Fruit fly (Drosophila melanogaster): ENCODE measurements around the gene Dok.

Dok gene

dm6 chrX:7377840-7378239 lies 53.8 kb downstream of the Dok start, which contains the start of gene CheA7a:
CheA7a (plus strand) TSS chrX:7378140.
- TF ChIP-seq CG7101 (tag; optimal IDR thresholded peaks at IDR 0.05), result no peak
- TF ChIP-seq bab1 (GFP tag; optimal IDR thresholded peaks at IDR 0.05), result no peak
- no peak for TF ChIP-seq CG14711 (tag; optimal IDR thresholded peaks at IDR 0.05)
- no peak for TF ChIP-seq CG1620 (GFP tag; optimal IDR thresholded peaks at IDR 0.05)
- no peak for TF ChIP-seq Clk (GFP tag; optimal IDR thresholded peaks at IDR 0.05)
- TF ChIP-seq CG12768 (GFP tag; optimal IDR thresholded peaks at IDR 0.05), result no peak
- no peak for TF ChIP-seq Crg-1 (GFP tag; optimal IDR thresholded peaks at IDR 0.05)
- TF ChIP-seq toe (GFP tag; optimal IDR thresholded peaks at IDR 0.05), result no peak
- TF ChIP-seq Mnt (GFP tag; optimal IDR thresholded peaks at IDR 0.05), result no peak
- TF ChIP-seq CG5204 (GFP tag; optimal IDR thresholded peaks at IDR 0.05), result no peak
- TF ChIP-seq CG11617 (GFP tag; optimal IDR thresholded peaks at IDR 0.05), result no peak
- no peak for TF ChIP-seq ovo (GFP tag; optimal IDR thresholded peaks at IDR 0.05)
- TF ChIP-seq pad (GFP tag; optimal IDR thresholded peaks at IDR 0.05), result no peak
- TF ChIP-seq Hr96 (GFP tag; optimal IDR thresholded peaks at IDR 0.05), result no peak
- TF ChIP-seq CG33017 (tag; optimal IDR thresholded peaks at IDR 0.05), result no peak
- TF ChIP-seq cic (GFP tag; optimal IDR thresholded peaks at IDR 0.05), result no peak
- no peak for TF ChIP-seq cnc (optimal IDR thresholded peaks at IDR 0.05)
- TF ChIP-seq kay (GFP tag; ENCODE audit: borderline replicate concordance), result no peak
- TF ChIP-seq CG7045 (GFP tag; optimal IDR thresholded peaks at IDR 0.05), result no peak
